Worm (Caenorhabditis elegans) whole organism, young adult: Measurements from ENCODE around the gene C53C11.1.

ENCODE experiments used
- B0261.1 ChIP-seq: sonication (generic microtip); optimal IDR thresholded peaks from 2 replicates; lab custom pipeline; 2016; ENCODE audit warnings: mild to moderate bottlenecking, missing genetic modification characterization, moderate library complexity, missing compliant biosample characterization
- F22D6.2 ChIP-seq: sonication (generic microtip); optimal IDR thresholded peaks from 2 replicates; lab custom pipeline; 2016; ENCODE audit warnings: mild to moderate bottlenecking, missing genetic modification characterization, missing compliant biosample characterization
- F23B12.7 ChIP-seq: sonication (generic microtip); optimal IDR thresholded peaks from 2 replicates; lab custom pipeline; 2017; ENCODE audit warnings: missing genetic modification characterization, mild to moderate bottlenecking, missing compliant biosample characterization, antibody characterized with exemption, moderate library complexity; ENCODE audit not compliant: insufficient read depth
- F55B11.4 ChIP-seq: sonication (generic microtip); optimal IDR thresholded peaks from 2 replicates; lab custom pipeline; 2016; ENCODE audit warnings: missing compliant biosample characterization, missing genetic modification characterization, borderline replicate concordance; ENCODE audit not compliant: insufficient read depth
- F57C9.4 ChIP-seq: sonication (generic microtip); optimal IDR thresholded peaks from 2 replicates; lab custom pipeline; 2017; ENCODE audit warnings: mild to moderate bottlenecking, missing genetic modification characterization, missing compliant biosample characterization
- K12H6.12 ChIP-seq: fragments of 200-800 bp; sonication (Bioruptor generic); optimal IDR thresholded peaks from 2 replicates; lab custom pipeline; 2018; ENCODE audit warnings: mild to moderate bottlenecking, missing genetic modification characterization, missing compliant biosample characterization
- T26A5.8 ChIP-seq: sonication (generic microtip); optimal IDR thresholded peaks from 2 replicates; lab custom pipeline; 2016; ENCODE audit warnings: missing genetic modification characterization, missing compliant biosample characterization
- Y53F4B.3 ChIP-seq: fragments of 200-800 bp; sonication (Bioruptor generic); IDR thresholded peaks from 2 replicates; pipeline ENCODE4 v1.3.6; 2022; ENCODE audit warnings: missing genetic modification reagents, missing genetic modification characterization, missing compliant biosample characterization
- ZK185.1 ChIP-seq: sonication (generic microtip); optimal IDR thresholded peaks from 2 replicates; lab custom pipeline; 2016; ENCODE audit warnings: mild to moderate bottlenecking, missing genetic modification characterization, missing compliant biosample characterization; ENCODE audit not compliant: poor library complexity, severe bottlenecking
- aptf-2 ChIP-seq: fragments of 200-800 bp; sonication (Bioruptor generic); conservative IDR thresholded peaks from 2 replicates; pipeline ENCODE4 v1.3.6; 2022; ENCODE audit warnings: missing genetic modification reagents, missing genetic modification characterization, missing compliant biosample characterization
- athp-1 ChIP-seq: sonication (generic microtip); optimal IDR thresholded peaks from 2 replicates; lab custom pipeline; 2017; ENCODE audit warnings: mild to moderate bottlenecking, missing genetic modification characterization, missing compliant biosample characterization
- attf-6 ChIP-seq: fragments of 200-800 bp; sonication (Bioruptor generic); IDR thresholded peaks from 2 replicates; pipeline ENCODE4 v1.3.6; 2022; ENCODE audit warnings: missing genetic modification reagents, missing genetic modification characterization, missing compliant biosample characterization
- bed-1 ChIP-seq: fragments of 200-800 bp; sonication (Bioruptor generic); IDR thresholded peaks from 2 replicates; pipeline ENCODE4 v1.3.6; 2022; ENCODE audit warnings: missing genetic modification reagents, missing genetic modification characterization, missing compliant biosample characterization
- cebp-1 ChIP-seq, 2 experiments: fragments of 200-800 bp in 1 of 2; sonication (Bioruptor generic) in 1 of 2; sonication (generic microtip) in 1 of 2; IDR thresholded peaks in 1 of 2; optimal IDR thresholded peaks in 1 of 2; 2 replicates each; pipeline versions ENCODE4 v1.3.6 to Lab custom; 2017 to 2022; ENCODE audit warnings: missing compliant biosample characterization in 2 of 2, missing genetic modification characterization in 2 of 2, mild to moderate bottlenecking in 1 of 2, missing genetic modification reagents in 1 of 2, moderate library complexity in 1 of 2
- ceh-91 ChIP-seq: fragments of 200-800 bp; sonication (Bioruptor generic); IDR thresholded peaks from 2 replicates; pipeline ENCODE4 v1.3.6; 2022; ENCODE audit warnings: missing genetic modification reagents, missing genetic modification characterization, missing compliant biosample characterization
- egl-18 ChIP-seq: fragments of 200-800 bp; sonication (Bioruptor generic); IDR thresholded peaks from 2 replicates; pipeline ENCODE4 v1.3.6; 2022; ENCODE audit warnings: missing genetic modification reagents, missing genetic modification characterization, missing compliant biosample characterization
- egrh-3 ChIP-seq: fragments of 200-800 bp; sonication (Bioruptor generic); IDR thresholded peaks from 2 replicates; pipeline ENCODE4 v1.3.6; 2022; ENCODE audit warnings: missing genetic modification reagents, missing genetic modification characterization, missing compliant biosample characterization
- ets-4 ChIP-seq: fragments of 200-800 bp; sonication (Bioruptor generic); optimal IDR thresholded peaks from 2 replicates; lab custom pipeline; 2018; ENCODE audit warnings: mild to moderate bottlenecking, missing genetic modification characterization, missing compliant biosample characterization
- gei-17 ChIP-seq: fragments of 200-800 bp; sonication (Bioruptor generic); optimal IDR thresholded peaks from 2 replicates; lab custom pipeline; 2018; ENCODE audit warnings: mild to moderate bottlenecking, missing genetic modification characterization, missing compliant biosample characterization
- hlh-12 ChIP-seq: sonication (generic microtip); optimal IDR thresholded peaks from 2 replicates; lab custom pipeline; 2016; ENCODE audit warnings: missing genetic modification characterization, missing compliant biosample characterization
- hlh-26 ChIP-seq: fragments of 200-800 bp; sonication (Bioruptor generic); conservative IDR thresholded peaks from 2 replicates; pipeline ENCODE4 v1.3.6; 2022; ENCODE audit warnings: missing genetic modification reagents, missing genetic modification characterization, missing compliant biosample characterization
- hmg-1.2 ChIP-seq: fragments of 200-800 bp; sonication (Bioruptor generic); IDR thresholded peaks from 2 replicates; pipeline ENCODE4 v1.3.6; 2022; ENCODE audit warnings: missing genetic modification reagents, missing genetic modification characterization, missing compliant biosample characterization
- hrde-1 ChIP-seq: sonication (generic microtip); optimal IDR thresholded peaks from 2 replicates; lab custom pipeline; 2016; ENCODE audit warnings: missing genetic modification characterization, mild to moderate bottlenecking, missing compliant biosample characterization, moderate library complexity, missing genotype, missing genetic modification reagents, borderline replicate concordance
- let-607 ChIP-seq, 2 experiments: fragments of 200-800 bp in 1 of 2; sonication (Bioruptor generic) in 1 of 2; sonication (generic microtip) in 1 of 2; optimal IDR thresholded peaks; 2 replicates each; lab custom pipeline; 2016 to 2018; ENCODE audit warnings: mild to moderate bottlenecking in 2 of 2, missing compliant biosample characterization in 2 of 2, missing genetic modification characterization in 2 of 2, moderate library complexity in 2 of 2, missing genotype in 1 of 2
- lin-26 ChIP-seq: fragments of 200-800 bp; sonication (Bioruptor generic); IDR thresholded peaks from 2 replicates; pipeline ENCODE4 v1.3.6; 2022; ENCODE audit warnings: missing genetic modification reagents, missing genetic modification characterization, missing compliant biosample characterization
- lsy-27 ChIP-seq: sonication (generic microtip); optimal IDR thresholded peaks from 2 replicates; lab custom pipeline; 2017; ENCODE audit warnings: missing genetic modification characterization, mild to moderate bottlenecking, missing compliant biosample characterization, antibody characterized with exemption, missing genotype, borderline replicate concordance; ENCODE audit not compliant: insufficient read depth
- mel-28 ChIP-seq: sonication (generic microtip); optimal IDR thresholded peaks from 2 replicates; lab custom pipeline; 2016; ENCODE audit warnings: borderline replicate concordance, mild to moderate bottlenecking, missing genetic modification characterization, missing compliant biosample characterization
- mes-4 ChIP-seq: sonication (generic microtip); optimal IDR thresholded peaks from 2 replicates; lab custom pipeline; 2016; ENCODE audit warnings: missing genotype, missing genetic modification characterization, missing compliant biosample characterization
- nfyb-1 ChIP-seq: fragments of 200-800 bp; sonication (Bioruptor generic); IDR thresholded peaks from 2 replicates; pipeline ENCODE4 v1.3.6; 2022; ENCODE audit warnings: missing genetic modification reagents, missing genetic modification characterization, missing compliant biosample characterization
- nhr-27 ChIP-seq: fragments of 200-800 bp; sonication (Bioruptor generic); optimal IDR thresholded peaks from 2 replicates; lab custom pipeline; 2018; ENCODE audit warnings: mild to moderate bottlenecking, missing genetic modification characterization, moderate library complexity, missing compliant biosample characterization
- pbrm-1 ChIP-seq: fragments of 200-800 bp; sonication (Bioruptor generic); IDR thresholded peaks from 2 replicates; pipeline ENCODE4 v1.3.6; 2022; ENCODE audit warnings: missing genetic modification reagents, missing genetic modification characterization, missing compliant biosample characterization
- pha-4 ChIP-seq: fragments of 150-350 bp; sonication (generic microtip); optimal IDR thresholded peaks from 2 replicates; lab custom pipeline; 2014; ENCODE audit warnings: missing biosample characterization, missing genetic modification reagents, missing genetic modification characterization
- repo-1 ChIP-seq: sonication (generic microtip); optimal IDR thresholded peaks from 2 replicates; lab custom pipeline; 2017; ENCODE audit warnings: mild to moderate bottlenecking, missing genetic modification characterization, missing compliant biosample characterization
- snpc-3.4 ChIP-seq: sonication (generic microtip); optimal IDR thresholded peaks from 2 replicates; lab custom pipeline; 2017; ENCODE audit warnings: missing genetic modification characterization, mild to moderate bottlenecking, missing compliant biosample characterization, antibody characterized with exemption, moderate library complexity, missing genotype, missing genetic modification reagents
- tbx-9 ChIP-seq: sonication (generic microtip); optimal IDR thresholded peaks from 2 replicates; lab custom pipeline; 2016; ENCODE audit warnings: borderline replicate concordance, missing genetic modification characterization, inconsistent platforms, missing compliant biosample characterization
- unc-62 ChIP-seq: fragments of 150-350 bp; optimal IDR thresholded peaks from 2 replicates; lab custom pipeline; 2014; ENCODE audit warnings: missing biosample characterization, missing genetic modification reagents, missing genetic modification characterization
- zim-3 ChIP-seq: sonication (generic microtip); optimal IDR thresholded peaks from 2 replicates; lab custom pipeline; 2017; ENCODE audit warnings: mild to moderate bottlenecking, missing genetic modification characterization, moderate library complexity, missing compliant biosample characterization
- ztf-18 ChIP-seq: sonication (generic microtip); optimal IDR thresholded peaks from 2 replicates; lab custom pipeline; 2016; ENCODE audit warnings: missing genotype, mild to moderate bottlenecking, missing genetic modification characterization, missing compliant biosample characterization
- ztf-28 ChIP-seq: fragments of 200-800 bp; sonication (Bioruptor generic); IDR thresholded peaks from 2 replicates; pipeline ENCODE4 v1.3.6; 2022; ENCODE audit warnings: missing genetic modification reagents, missing genetic modification characterization, missing compliant biosample characterization
- ztf-6 ChIP-seq: fragments of 200-800 bp; sonication (Bioruptor generic); IDR thresholded peaks from 2 replicates; pipeline ENCODE4 v1.3.6; 2022; ENCODE audit warnings: missing genetic modification reagents, missing genetic modification characterization, missing compliant biosample characterization

The C53C11.1 gene

ce11 chrX:17340484-17340883, at the start of gene C53C11.1:
Gene C53C11.1 (plus strand): TSS chrX:17340784.
- TF ChIP-seq pbrm-1 (GFP tag; lab: Robert Waterston, UW) (no peak), B0261.1 (tag; lab: Kevin White, UChicago) (no peak), F55B11.4 (no peak), zim-3 (tag; lab: Kevin White, UChicago) (no peak), unc-62 (no peak), Y53F4B.3 (GFP tag; lab: Robert Waterston, UW) (no peak), mes-4 (tag; lab: Kevin White, UChicago) (no peak), lin-26 (GFP tag; lab: Robert Waterston, UW) (no peak), ztf-18 (tag; lab: Kevin White, UChicago) (no peak), snpc-3.4 (tag; lab: Kevin White, UChicago) (no peak), hlh-26 (no peak), K12H6.12 (tag; lab: Kevin White, UChicago) (no peak)
- TF ChIP-seq, all 124 proteins: peak for 0

- TF ChIP-seq F23B12.7 (tag; lab: Kevin White, UChicago) (no peak), hlh-26 (no peak), ceh-91 (GFP tag; lab: Robert Waterston, UW) (no peak), egrh-3 (GFP tag; lab: Robert Waterston, UW) (no peak), athp-1 (tag; lab: Kevin White, UChicago) (no peak), cebp-1 (GFP tag; IDR thresholded peaks at IDR 0.05; lab: Robert Waterston, UW) (no peak), cebp-1 (tag; optimal IDR thresholded peaks at IDR 0.05; lab: Kevin White, UChicago) (no peak), hlh-12 (tag; lab: Kevin White, UChicago) (no peak), gei-17 (no peak), nhr-27 (tag; lab: Kevin White, UChicago) (no peak), hrde-1 (tag; lab: Kevin White, UChicago) (no peak), hmg-1.2 (no peak), T26A5.8 (tag; lab: Kevin White, UChicago) (no peak), nfyb-1 (GFP tag; lab: Robert Waterston, UW) (no peak), B0261.1 (tag; lab: Kevin White, UChicago) (no peak), attf-6 (no peak), aptf-2 (no peak), pha-4 (tag; lab: Kevin White, UChicago) (no peak), ztf-6 (GFP tag; lab: Robert Waterston, UW) (no peak)
Measured at ce11 chrX:17294019-17294418, 46.6 kb upstream of the C53C11.1 start.

- no peak for TF ChIP-seq lsy-27 (tag; lab: Kevin White, UChicago)
- TF ChIP-seq let-607 (tag; optimal IDR thresholded peaks at IDR 0.05; lab: Kevin White, UChicago): no peak
- no peak for TF ChIP-seq repo-1 (tag; lab: Kevin White, UChicago)
- no peak for TF ChIP-seq ZK185.1 (tag; lab: Kevin White, UChicago)
- no peak for TF ChIP-seq egl-18
- no peak for TF ChIP-seq bed-1 (GFP tag; lab: Robert Waterston, UW)
- TF ChIP-seq mel-28: no peak
- TF ChIP-seq F57C9.4 (tag; lab: Kevin White, UChicago): no peak
- TF ChIP-seq ztf-28 (GFP tag; lab: Robert Waterston, UW): no peak
- no peak for TF ChIP-seq F22D6.2 (tag; lab: Kevin White, UChicago)
- no peak for TF ChIP-seq ets-4 (GFP tag; lab: Kevin White, UChicago)
- no peak for TF ChIP-seq tbx-9 (tag; lab: Kevin White, UChicago)
- TF ChIP-seq, all 124 proteins: peak for 0
Measured at ce11 chrX:17294728-17295127, 45.9 kb upstream of the C53C11.1 start, which contains the start of gene C33E10.8. Gene C33E10.8 (minus strand): TSS chrX:17294828.
